Worm (Caenorhabditis elegans): ENCODE data around the gene coq-8.

- TF ChIP-seq cog-1 (tag; optimal IDR thresholded peaks at IDR 0.05): no peak
- no peak for TF ChIP-seq ztf-29 (GFP tag; IDR thresholded peaks at IDR 0.05)
- no peak for TF ChIP-seq klf-2 (GFP tag; conservative IDR thresholded peaks at IDR 0.05)
- no peak for TF ChIP-seq tab-1 (GFP tag; IDR thresholded peaks at IDR 0.05)
- no peak for TF ChIP-seq flt-1 (GFP tag; IDR thresholded peaks at IDR 0.05)
- no peak for TF ChIP-seq ztf-23 (GFP tag; IDR thresholded peaks at IDR 0.05)
- no peak for TF ChIP-seq T22C8.4 (GFP tag; IDR thresholded peaks at IDR 0.05)
- no peak for TF ChIP-seq ref-1 (GFP tag; conservative IDR thresholded peaks at IDR 0.05)
These were observed 48.5 kb upstream of the coq-8 start, which contains the start of gene arl-6 for ce11 chrIII:4814730-4815129.
